Worm (Caenorhabditis elegans): ENCODE data around the gene orc-5.
"Not testable (repeated sequence)": the region's sequence is repeated elsewhere in the genome, so short reads cannot be mapped to it uniquely, and the experiment has no call there.

orc-5 gene

DNA sequence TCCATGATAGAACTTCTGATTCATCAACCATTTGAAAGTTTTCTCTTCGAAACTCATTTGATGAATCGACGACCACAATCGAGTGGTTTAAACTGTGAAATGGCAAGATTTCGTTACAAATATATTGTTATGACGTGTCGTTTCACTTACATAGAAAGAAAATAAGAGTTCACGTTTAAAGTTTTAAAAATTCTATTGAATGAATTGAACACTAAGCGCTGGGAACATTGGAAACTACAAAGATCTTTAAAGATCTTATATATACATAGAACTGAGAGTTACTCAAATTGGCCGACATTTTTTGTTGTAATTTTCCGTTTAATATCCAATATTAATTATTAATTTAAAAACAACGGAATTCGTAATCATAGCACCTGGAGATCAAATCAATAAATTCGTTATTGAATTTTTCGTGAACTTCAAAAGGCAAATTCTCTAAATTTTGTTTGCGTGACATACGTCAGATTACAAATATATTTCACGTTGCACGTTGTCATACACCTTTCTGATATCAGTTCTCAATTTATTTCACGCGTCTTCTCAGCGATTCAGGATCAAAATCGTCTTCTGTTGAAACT lies 23.3 kb upstream of the orc-5 start, which contains the start of the genes T25B9.4 and T25B9.6:
Gene T25B9.4 (minus strand): TSS at position 101 of the 578 bp plus-strand sequence.
Gene T25B9.6 (plus strand): TSS at position 528 of the 578 bp plus-strand sequence.
- no peak for TF ChIP-seq unc-62 (GFP tag; optimal IDR thresholded peaks at IDR 0.05)

DNA sequence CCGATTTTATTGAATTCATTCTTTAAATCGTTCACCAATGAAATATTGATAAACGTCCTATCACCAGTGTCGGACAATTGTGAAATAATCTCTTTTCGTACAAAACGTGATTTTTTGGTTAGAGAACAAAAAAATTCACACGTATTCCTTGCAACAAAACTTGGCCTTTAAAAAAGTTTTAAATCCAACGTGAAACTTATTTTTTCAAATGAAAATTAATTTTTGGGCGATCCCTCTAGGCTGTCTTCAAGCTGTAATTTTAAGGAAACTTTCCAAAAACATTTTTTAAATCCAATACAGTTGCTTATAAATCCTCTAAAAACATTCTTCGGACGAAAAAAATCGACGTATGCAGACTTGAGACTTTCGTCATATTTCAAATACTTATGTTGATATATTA lies 20.3 kb upstream of the orc-5 start, which contains the start of gene T25B9.5:
Gene T25B9.5 (minus strand): TSS at position 101 of the 400 bp plus-strand sequence.
- TF ChIP-seq unc-62 (GFP tag; optimal IDR thresholded peaks at IDR 0.05) = no peak

DNA sequence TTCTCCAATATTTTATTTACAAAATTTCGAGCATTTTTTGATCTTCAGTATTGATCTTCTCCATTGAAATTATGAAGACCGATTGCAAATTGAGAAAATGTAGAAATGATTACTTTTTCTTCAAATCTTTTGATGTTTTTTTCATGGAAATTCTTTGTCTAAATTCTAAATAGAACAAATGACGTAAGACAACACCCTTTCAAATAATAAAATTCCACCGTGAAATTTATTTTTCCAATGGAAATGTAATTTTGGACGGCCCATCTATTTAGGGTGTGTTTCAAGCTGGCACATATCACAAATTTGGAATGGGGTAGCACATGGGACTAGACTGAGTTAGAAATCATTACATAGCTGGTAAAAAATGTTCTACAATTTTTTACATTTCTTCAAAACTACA lies 17.4 kb upstream of the orc-5 start, which contains the start of gene T25B9.2:
Gene T25B9.2 (minus strand): TSS at position 101 of the 400 bp plus-strand sequence.
- TF ChIP-seq unc-62 (GFP tag; optimal IDR thresholded peaks at IDR 0.05) = not testable (repeated sequence)

DNA sequence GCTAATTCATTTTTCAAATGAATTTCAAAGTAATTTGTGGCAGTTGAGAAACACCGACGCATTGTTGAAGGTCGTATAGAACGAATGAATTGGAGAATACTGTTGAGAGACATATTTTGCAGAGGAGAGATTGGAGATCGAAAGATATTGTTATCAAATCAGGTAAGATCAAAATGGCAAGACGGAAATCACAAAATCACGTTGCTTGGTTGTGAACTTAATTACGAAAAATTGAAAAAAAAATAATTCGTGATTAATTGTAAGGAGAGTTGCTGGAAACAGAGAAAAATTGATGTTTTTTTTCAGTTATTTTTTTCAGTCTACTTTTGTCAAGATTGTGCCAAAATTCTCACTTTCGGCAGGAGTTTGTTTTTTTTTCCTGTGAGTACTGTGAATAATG lies 15.7 kb upstream of the orc-5 start, which contains the start of gene T25B9.1:
Gene T25B9.1 (minus strand): TSS at position 101 of the 400 bp plus-strand sequence.
- no peak for TF ChIP-seq unc-62 (GFP tag; optimal IDR thresholded peaks at IDR 0.05)

DNA sequence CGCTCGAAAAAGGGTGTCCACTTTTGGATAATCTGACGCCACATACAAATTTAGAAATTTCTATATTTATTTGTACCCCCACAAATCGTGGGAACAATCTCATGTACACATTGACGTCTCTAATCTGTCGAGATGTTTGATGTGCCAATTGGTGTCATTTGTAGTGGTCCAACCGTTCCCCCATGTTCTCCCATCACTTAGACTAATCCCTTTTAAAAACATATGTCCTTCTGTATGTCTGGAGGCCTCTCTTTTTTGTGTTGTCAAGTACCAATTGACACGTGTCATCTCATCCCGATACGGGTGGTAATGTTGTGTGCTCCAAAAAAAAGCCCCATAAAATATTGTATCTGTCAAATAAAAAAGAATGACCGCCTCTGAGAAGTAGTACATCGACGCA lies 10.9 kb upstream of the orc-5 start:
- no peak for TF ChIP-seq unc-62 (GFP tag; optimal IDR thresholded peaks at IDR 0.05)

DNA sequence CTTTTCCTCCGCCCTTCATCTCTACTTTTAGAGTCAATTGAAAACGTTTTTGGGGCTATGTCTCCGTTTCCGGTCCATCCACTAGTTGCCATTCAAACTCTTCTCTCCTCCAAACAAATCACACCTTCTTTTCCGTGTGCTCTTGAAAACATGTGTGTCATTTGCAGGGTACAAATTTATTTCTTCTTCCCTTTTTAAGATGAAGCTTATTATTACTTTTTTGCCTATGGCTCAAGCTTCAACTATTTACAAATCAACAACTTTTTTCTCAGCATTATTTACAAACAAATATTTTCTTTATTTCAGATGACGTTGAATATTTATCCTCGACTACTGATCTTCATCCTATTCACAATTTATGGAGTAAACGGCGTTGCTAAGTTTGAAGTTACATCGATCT lies 10.1 kb upstream of the orc-5 start, which contains the start of gene T25B9.3:
Gene T25B9.3 (plus strand): TSS at position 301 of the 400 bp plus-strand sequence.
- no peak for TF ChIP-seq unc-62 (GFP tag; optimal IDR thresholded peaks at IDR 0.05)

DNA sequence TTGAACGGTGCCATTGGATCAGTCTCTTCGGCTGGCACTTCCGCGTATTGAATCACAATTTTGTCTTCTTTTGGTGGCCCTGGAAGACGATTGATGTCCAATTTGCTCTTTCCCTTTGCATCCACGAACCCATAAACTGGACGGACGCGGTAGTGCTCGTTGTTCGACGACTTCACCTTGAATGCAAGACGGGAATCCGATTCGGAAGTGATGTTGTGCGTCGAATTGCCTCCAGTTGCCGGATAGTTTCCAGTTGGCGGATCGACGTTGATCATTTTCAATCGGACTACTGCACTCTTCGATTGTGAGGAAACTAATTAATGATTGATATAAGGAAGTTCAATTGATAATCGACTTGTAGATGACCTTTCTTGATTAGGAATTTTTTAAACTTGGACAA lies 3.9 kb upstream of the orc-5 start, which contains the start of gene ssp-34:
Gene ssp-34 (minus strand): TSS at position 275 of the 400 bp plus-strand sequence.
- no peak for TF ChIP-seq unc-62 (GFP tag; optimal IDR thresholded peaks at IDR 0.05)

DNA sequence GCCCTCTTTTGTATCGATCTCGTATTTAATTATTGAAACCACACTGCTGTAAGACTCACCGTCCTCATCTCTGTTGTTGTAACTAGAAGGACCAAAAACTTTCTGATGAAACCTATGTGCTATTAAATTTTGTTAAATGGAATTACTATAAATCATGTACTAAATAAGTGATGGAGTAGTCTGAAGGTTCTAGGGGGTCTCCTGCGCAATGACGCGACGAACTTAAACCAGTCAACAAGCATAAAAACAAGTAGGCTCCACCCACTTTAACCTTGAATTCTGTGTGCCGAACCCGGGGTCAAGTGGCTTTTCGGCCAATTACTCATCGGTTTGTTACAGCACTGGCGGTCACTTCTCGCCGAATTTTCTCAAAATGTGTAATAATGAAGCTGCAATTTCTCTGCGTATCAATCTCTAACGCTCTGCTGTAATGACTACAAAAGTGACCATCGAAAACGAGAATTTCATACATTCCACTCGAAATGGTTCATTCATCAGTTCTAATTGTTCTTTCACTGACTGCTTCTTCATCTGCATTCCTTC lies 2.7 kb upstream of the orc-5 start, which contains the start of gene grl-21:
Gene grl-21 (plus strand): TSS at position 464 of the 543 bp plus-strand sequence.
- TF ChIP-seq unc-62 (GFP tag; optimal IDR thresholded peaks at IDR 0.05) = no peak

DNA sequence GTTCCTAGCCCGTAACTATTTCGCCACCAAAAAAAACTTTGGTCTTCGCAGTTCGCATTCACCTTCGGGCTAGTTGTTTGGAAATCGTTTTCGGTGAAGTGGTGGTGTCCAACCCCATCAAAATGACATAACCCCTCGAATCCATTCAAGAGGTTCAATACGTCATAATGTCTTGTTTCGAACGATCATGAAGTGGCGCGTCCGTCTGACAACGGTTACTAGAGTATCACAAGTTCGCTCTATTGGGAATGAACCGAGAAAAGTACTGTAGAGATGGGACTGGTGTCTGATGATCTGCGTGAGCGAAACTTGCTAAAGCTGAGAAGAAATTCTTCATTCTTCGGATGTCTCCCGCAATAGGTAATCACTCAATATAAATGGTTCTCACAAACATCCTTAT lies 6.7 kb downstream of the orc-5 start, which contains the start of gene ZC168.2:
Gene ZC168.2 (plus strand): TSS at position 301 of the 400 bp plus-strand sequence.
- TF ChIP-seq unc-62 (GFP tag; optimal IDR thresholded peaks at IDR 0.05) = no peak

DNA sequence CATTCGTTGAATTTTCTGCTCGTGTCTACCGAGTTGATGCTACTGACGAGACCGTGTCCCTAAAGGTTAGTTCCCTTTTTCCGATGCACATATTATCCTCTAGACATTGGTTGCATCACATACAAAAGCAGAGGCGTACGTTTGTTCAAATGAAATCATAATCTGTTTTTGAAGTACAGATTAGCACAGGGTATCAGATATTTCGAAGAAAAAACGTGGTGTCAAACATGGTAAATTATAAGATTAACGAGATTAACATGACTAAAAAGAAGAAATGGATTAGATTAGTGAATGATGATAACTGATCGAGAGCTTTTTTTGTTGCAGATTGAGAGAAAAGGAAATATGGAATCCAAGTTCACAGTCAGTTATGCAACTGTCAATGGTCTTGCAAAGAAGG lies 15.5 kb downstream of the orc-5 start:
- TF ChIP-seq unc-62 (GFP tag; optimal IDR thresholded peaks at IDR 0.05) = no peak

DNA sequence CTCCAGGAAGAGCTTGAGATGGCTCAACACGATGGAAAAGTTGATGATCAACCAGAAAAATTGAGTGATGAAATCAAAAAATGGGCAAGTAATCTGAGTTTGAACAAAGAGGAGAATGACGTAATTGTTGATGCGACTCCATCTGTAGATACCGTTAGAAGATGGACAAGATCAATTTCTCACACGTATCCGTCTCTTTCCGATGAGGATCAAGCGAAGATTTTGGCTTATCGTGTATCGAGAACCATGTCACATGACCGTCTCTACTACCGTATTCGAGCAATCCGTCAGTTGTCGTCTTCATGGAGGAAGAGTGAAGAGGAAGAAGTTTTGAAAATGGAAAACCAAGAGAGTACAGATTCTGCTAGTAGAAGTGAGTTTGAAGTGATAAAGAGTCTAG lies 16.3 kb downstream of the orc-5 start:
- no peak for TF ChIP-seq unc-62 (GFP tag; optimal IDR thresholded peaks at IDR 0.05)

DNA sequence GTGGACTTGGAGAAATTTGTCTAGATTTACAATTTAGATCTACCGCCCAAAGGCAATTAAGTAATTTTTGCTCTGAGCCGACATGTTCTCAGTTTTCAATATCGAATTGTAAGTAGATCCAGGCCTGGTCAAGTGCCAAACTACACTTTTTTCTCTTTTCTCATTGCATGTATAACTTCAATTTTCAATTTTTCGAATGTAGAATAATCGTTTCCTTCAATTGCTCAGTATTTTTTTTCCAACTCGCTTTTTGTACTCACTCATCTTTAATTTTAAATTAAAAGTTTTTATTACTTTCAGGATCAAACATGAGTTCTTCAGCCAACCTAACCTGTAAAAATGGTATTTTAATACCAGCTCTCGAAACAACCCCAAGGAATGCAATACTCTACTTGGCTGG lies 18.0 kb downstream of the orc-5 start, which contains the start of gene ncx-3:
Gene ncx-3 (plus strand): TSS at position 301 of the 400 bp plus-strand sequence.
- no peak for TF ChIP-seq unc-62 (GFP tag; optimal IDR thresholded peaks at IDR 0.05)

DNA sequence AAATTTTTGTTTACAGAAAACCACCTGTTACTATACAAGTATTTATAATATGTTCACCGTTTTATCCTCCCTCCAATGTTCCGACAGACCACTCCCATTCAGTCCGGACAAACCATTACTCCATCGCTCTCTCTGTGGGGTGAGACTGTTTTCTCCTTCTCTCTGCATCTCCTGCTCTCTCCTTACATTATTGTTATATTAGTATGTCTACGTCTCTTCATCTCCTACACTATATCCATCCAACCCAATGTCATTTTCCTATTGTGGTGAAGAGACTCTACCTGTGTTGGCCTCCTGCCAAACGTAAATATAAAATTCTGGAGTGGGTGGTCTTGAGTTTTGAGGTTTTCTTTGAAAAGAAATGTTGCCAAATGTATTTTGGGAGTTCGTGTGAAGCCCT lies 19.8 kb downstream of the orc-5 start:
- TF ChIP-seq unc-62 (GFP tag; optimal IDR thresholded peaks at IDR 0.05) = no peak

DNA sequence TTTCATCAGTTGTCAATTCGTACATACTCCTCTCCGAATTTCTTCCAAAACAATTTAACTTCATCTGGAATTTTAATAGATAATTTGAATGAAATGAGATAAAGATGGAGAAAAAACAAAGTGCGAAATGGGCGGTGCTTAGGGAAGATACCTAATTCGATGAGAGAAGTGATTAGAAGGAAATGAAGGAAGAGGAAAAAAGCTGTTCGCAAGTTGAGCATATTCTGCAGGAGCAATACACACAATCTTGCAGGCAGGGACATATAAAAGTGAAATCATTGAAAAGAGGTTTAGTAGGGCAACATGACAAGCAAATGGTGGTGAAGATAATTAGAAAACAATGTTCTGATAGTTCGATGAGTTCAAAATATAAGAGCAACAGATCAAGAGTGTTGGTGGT lies 22.7 kb downstream of the orc-5 start, which contains the start of gene glb-21:
Gene glb-21 (minus strand): TSS at position 66 of the 400 bp plus-strand sequence.
- TF ChIP-seq unc-62 (GFP tag; optimal IDR thresholded peaks at IDR 0.05) = no peak

DNA sequence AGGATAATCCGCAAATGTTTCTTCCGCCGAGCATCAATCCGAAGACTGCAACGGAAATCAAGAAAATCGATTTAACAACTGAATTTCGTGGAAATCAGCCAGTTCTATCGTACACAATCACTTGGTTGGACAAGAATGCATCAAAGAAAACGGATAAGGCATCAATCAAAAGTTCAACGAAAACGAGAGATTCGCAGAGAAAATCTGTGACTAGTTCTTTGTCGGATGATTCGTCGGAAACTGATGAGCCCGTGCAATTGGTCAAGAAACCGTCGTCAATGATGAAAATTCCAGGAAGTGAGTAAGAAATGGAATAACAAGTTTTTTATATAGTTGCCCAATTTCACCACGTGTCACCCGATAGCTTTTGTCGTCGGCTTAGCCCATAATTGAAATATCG lies 28.3 kb downstream of the orc-5 start, which contains the start of gene R102.6:
Gene R102.6 (minus strand): TSS at position 101 of the 400 bp plus-strand sequence.
- no peak for TF ChIP-seq unc-62 (GFP tag; optimal IDR thresholded peaks at IDR 0.05)

DNA sequence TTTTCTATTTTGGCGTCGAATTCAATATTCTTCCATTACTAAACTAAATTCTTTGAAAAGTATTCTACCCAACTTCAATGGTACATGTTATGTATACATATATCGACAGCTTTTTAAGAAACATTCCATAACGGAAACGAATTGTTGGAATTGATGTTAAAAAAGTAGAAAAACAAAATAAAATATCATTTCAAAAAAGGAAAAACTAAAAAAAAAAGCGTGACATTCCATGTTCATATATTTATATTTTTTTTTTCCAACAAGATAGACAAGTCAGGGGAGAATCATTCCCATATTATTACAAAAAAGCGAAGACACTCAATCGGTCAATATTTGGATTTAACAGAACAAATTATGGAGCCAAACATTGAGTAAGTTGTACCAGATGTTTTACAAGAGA lies 29.2 kb downstream of the orc-5 start, which contains the start of gene R102.10:
Gene R102.10 (plus strand): TSS at position 301 of the 400 bp plus-strand sequence.
- TF ChIP-seq unc-62 (GFP tag; optimal IDR thresholded peaks at IDR 0.05) = no peak

Measured in whole organism, dauer.